Worm (Caenorhabditis elegans) whole organism, early embryonic: ENCODE results near the gene T23F11.2.

Experiments used
- B0310.2 ChIP-seq: sonication (generic microtip); optimal IDR thresholded peaks from 2 replicates; lab custom pipeline; 2016; ENCODE audit warnings: mild to moderate bottlenecking, missing genetic modification characterization, missing compliant biosample characterization
- F13C5.2 ChIP-seq: sonication (generic microtip); optimal IDR thresholded peaks from 2 replicates; lab custom pipeline; 2017; ENCODE audit warnings: mild to moderate bottlenecking, missing genetic modification characterization, inconsistent platforms, missing compliant biosample characterization
- aly-1 ChIP-seq: sonication (generic microtip); optimal IDR thresholded peaks from 2 replicates; lab custom pipeline; 2016; ENCODE audit warnings: missing genetic modification characterization, missing compliant biosample characterization
- ama-1 ChIP-seq: fragments of 150-350 bp; optimal IDR thresholded peaks from 2 replicates; lab custom pipeline; 2014
- ceh-13 ChIP-seq: fragments of 200-800 bp; sonication (Bioruptor generic); optimal IDR thresholded peaks from 2 replicates; lab custom pipeline; 2018; ENCODE audit warnings: mild to moderate bottlenecking, missing genetic modification characterization, missing compliant biosample characterization
- ceh-36 ChIP-seq: sonication (generic microtip); optimal IDR thresholded peaks from 2 replicates; lab custom pipeline; 2016; ENCODE audit warnings: missing genetic modification characterization, inconsistent platforms, missing compliant biosample characterization
- ets-7 ChIP-seq: sonication (generic microtip); optimal IDR thresholded peaks from 2 replicates; lab custom pipeline; 2016; ENCODE audit warnings: missing genotype, missing genetic modification characterization, missing compliant biosample characterization
- flt-1 ChIP-seq: fragments of 200-800 bp; sonication (Bioruptor generic); IDR thresholded peaks from 2 replicates; pipeline ENCODE4 v1.3.6; 2022; ENCODE audit warnings: missing genetic modification characterization, missing compliant biosample characterization
- hmbx-1 ChIP-seq: sonication (generic microtip); optimal IDR thresholded peaks from 2 replicates; lab custom pipeline; 2016; ENCODE audit warnings: mild to moderate bottlenecking, missing genetic modification characterization, missing compliant biosample characterization
- hmg-4 ChIP-seq: fragments of 200-800 bp; sonication (Bioruptor generic); optimal IDR thresholded peaks from 2 replicates; lab custom pipeline; 2018; ENCODE audit warnings: mild to moderate bottlenecking, missing genetic modification characterization, missing compliant biosample characterization
- hnd-1 ChIP-seq: sonication (generic microtip); optimal IDR thresholded peaks from 2 replicates; lab custom pipeline; 2016; ENCODE audit warnings: missing genetic modification characterization, missing compliant biosample characterization
- pes-1 ChIP-seq: fragments of 200-800 bp; sonication (Bioruptor generic); IDR thresholded peaks from 2 replicates; pipeline ENCODE4 v1.3.6; 2022; ENCODE audit warnings: missing genetic modification reagents, missing genetic modification characterization, missing compliant biosample characterization
- scrt-1 ChIP-seq: fragments of 200-800 bp; sonication (Bioruptor generic); IDR thresholded peaks from 2 replicates; pipeline ENCODE4 v1.3.6; 2022; ENCODE audit warnings: missing genetic modification characterization, missing compliant biosample characterization
- sea-1 ChIP-seq: fragments of 200-800 bp; sonication (Bioruptor generic); conservative IDR thresholded peaks from 2 replicates; pipeline ENCODE4 v1.3.6; 2022; ENCODE audit warnings: missing genetic modification characterization, missing compliant biosample characterization
- tbx-11 ChIP-seq: fragments of 200-800 bp; sonication (Bioruptor generic); IDR thresholded peaks from 2 replicates; pipeline ENCODE4 v1.3.6; 2022; ENCODE audit warnings: missing genetic modification characterization, missing compliant biosample characterization
- tbx-37 ChIP-seq: fragments of 200-800 bp; sonication (Bioruptor generic); conservative IDR thresholded peaks from 2 replicates; pipeline ENCODE4 v1.3.6; 2022; ENCODE audit warnings: missing genetic modification reagents, missing genetic modification characterization, missing compliant biosample characterization
- tra-4 ChIP-seq: sonication (generic microtip); optimal IDR thresholded peaks from 2 replicates; lab custom pipeline; 2017; ENCODE audit warnings: missing genetic modification characterization, missing compliant biosample characterization

T23F11.2 gene

DNA sequence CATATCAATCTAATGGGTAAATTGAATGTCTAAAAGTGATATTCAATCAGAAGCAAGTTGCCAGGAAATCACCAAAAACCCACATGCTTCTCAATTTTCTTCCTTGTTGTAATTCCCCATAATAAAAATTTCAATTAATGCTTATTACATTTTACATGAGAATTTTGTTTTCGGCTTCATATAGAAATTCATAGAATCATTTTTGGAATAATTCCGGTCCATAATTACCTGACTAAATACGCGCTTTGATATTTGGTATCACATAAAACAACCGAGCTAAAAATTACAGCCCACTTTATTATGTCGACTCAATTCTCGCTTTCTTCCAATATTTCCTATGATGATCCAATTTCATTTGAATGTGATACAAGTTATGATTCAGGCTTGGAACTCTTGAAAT is 16.6 kb upstream of the T23F11.2 start, which contains the start of gene srg-13:
srg-13 (plus strand) TSS at position 301 of the 400 bp plus-strand sequence.
- TF ChIP-seq aly-1 (tag; lab: Kevin White, UChicago) (no peak), ceh-13 (GFP tag; lab: Kevin White, UChicago) (no peak), hmbx-1 (no peak), sea-1 (GFP tag; lab: Robert Waterston, UW) (no peak), flt-1 (GFP tag; lab: Robert Waterston, UW) (no peak), ceh-36 (tag; lab: Kevin White, UChicago) (no peak), B0310.2 (no peak), tbx-37 (GFP tag; lab: Robert Waterston, UW) (no peak), hnd-1 (tag; lab: Kevin White, UChicago) (no peak), pes-1 (GFP tag; lab: Robert Waterston, UW) (no peak), ets-7 (no peak), F13C5.2 (tag; lab: Kevin White, UChicago) (no peak), tra-4 (tag; lab: Kevin White, UChicago) (no peak), tbx-11 (GFP tag; lab: Robert Waterston, UW) (no peak)

DNA sequence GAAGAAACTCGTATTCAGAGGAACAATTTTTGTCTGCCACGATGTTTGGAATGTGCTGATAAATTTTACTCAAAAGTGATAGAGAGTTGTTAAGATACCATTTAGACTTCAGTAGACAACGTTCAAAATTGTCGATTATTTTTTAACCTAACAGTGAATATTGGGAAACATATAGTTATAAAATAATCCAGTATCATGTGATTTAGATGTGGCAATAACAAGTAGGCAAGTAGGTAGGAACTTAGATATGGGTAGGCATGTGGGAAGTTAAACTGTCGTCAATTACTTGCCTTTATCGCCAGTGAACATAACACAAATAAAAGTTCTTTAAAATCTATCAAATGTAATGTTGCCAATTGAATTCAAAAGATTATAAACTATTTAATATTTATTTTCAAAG is 16.2 kb upstream of the T23F11.2 start, which contains the start of gene T23F11.11:
T23F11.11 (minus strand) TSS at position 101 of the 400 bp plus-strand sequence.
- no peak for TF ChIP-seq hnd-1 (tag; lab: Kevin White, UChicago)
- TF ChIP-seq ets-7: no peak
- TF ChIP-seq F13C5.2 (tag; lab: Kevin White, UChicago): no peak
- no peak for TF ChIP-seq ceh-36 (tag; lab: Kevin White, UChicago)
- no peak for TF ChIP-seq ceh-13 (GFP tag; lab: Kevin White, UChicago)
- TF ChIP-seq B0310.2: no peak
- no peak for TF ChIP-seq ama-1
- TF ChIP-seq hmbx-1: no peak

DNA sequence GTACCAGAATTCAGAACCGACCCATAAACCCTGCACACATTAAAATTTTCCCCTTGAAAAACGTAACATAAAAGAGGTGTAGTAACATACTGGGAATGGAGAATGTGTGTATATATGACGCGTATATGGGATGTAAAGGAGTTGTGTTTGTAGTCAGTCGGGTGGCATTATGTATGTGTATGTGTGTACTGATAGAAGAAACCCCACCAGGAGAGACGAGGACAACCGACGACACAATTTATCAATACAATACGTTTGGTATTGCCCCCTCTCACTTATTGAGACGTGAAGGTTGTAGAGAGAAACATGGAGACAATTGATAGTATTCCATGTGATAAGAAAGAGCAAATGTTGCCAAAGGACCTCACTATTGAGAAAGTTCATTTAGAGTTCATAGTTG is 12.8 kb upstream of the T23F11.2 start:
- no peak for TF ChIP-seq tbx-37 (GFP tag; lab: Robert Waterston, UW)
- no peak for TF ChIP-seq sea-1 (GFP tag; lab: Robert Waterston, UW)
- TF ChIP-seq F13C5.2 (tag; lab: Kevin White, UChicago): no peak
- no peak for TF ChIP-seq aly-1 (tag; lab: Kevin White, UChicago)
- TF ChIP-seq hmbx-1: no peak
- no peak for TF ChIP-seq pes-1 (GFP tag; lab: Robert Waterston, UW)
- no peak for TF ChIP-seq ets-7
- no peak for TF ChIP-seq B0310.2
- no peak for TF ChIP-seq scrt-1 (GFP tag; lab: Robert Waterston, UW)
- no peak for TF ChIP-seq flt-1 (GFP tag; lab: Robert Waterston, UW)
- TF ChIP-seq ceh-36 (tag; lab: Kevin White, UChicago): no peak
- no peak for TF ChIP-seq hmg-4 (GFP tag; lab: Kevin White, UChicago)

DNA sequence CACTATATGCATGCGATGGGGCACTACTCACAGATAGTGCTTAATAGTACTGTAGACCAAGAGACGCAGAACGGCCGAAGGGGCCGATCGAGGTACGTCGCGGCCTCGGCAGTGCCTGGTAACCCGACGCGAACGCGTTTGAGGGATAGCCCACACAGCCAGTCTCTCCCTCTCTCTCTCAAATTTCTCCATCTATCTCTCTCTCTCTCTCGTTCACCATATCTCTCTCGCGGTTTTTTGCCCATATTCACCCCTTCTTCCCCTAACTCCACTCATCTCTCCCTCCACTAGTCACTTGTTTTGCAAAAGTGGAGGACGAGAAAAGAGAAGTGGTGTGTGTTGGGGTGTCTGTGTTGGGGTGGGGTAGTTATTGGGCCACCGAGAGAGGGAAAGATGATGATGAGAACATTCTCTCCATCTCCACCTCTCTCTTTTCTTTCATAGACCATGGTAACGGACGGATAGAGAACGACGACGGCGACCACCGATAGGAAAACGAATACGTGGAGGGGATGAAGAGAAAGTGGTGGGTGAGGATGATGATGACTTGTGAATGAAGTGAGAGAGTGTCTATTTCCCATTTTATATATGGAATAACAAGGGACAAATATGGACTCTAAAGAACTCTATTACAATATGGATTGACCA is 11.6 kb upstream of the T23F11.2 start:
- TF ChIP-seq scrt-1 (GFP tag; lab: Robert Waterston, UW) (no peak), tbx-37 (GFP tag; lab: Robert Waterston, UW) (no peak), hnd-1 (tag; lab: Kevin White, UChicago) (no peak), ceh-13 (GFP tag; lab: Kevin White, UChicago) (no peak), ama-1 (no peak), tra-4 (tag; lab: Kevin White, UChicago) (no peak), sea-1 (GFP tag; lab: Robert Waterston, UW) (0 out of 2 replicates have a peak, but pooled peaks have one; percentile 23), tbx-11 (GFP tag; lab: Robert Waterston, UW) (no peak), F13C5.2 (tag; lab: Kevin White, UChicago) (peak; percentile 83), aly-1 (tag; lab: Kevin White, UChicago) (peak; percentile 67), hmg-4 (GFP tag; lab: Kevin White, UChicago) (peak; percentile 87), hmbx-1 (no peak), B0310.2 (no peak), ceh-36 (tag; lab: Kevin White, UChicago) (peak; percentile 7)

DNA sequence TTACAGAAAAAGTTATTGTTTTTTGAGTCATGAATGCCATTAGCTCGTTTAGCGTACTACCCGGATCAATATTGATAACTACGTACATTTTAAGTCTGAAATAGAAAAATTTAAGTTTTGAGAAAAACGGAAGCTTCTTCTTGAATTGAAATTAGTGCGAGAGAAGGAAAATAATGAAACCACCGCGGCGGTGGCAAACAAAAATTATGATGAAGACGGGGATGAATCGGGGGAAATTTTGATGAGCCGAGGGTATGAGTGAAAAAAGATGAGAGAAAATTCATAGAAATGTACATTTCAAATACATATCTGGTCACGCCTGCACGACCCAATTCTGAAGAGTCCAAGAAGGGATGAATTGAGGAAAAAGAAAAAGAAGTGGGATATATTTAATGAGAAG is 10.0 kb upstream of the T23F11.2 start, which contains the start of gene T23F11.4:
T23F11.4 (minus strand) TSS at position 101 of the 400 bp plus-strand sequence.
- TF ChIP-seq ceh-36 (tag; lab: Kevin White, UChicago) (no peak), ama-1 (no peak), flt-1 (GFP tag; lab: Robert Waterston, UW) (no peak), hnd-1 (tag; lab: Kevin White, UChicago) (no peak), hmbx-1 (no peak), ceh-13 (GFP tag; lab: Kevin White, UChicago) (no peak), ets-7 (no peak), scrt-1 (GFP tag; lab: Robert Waterston, UW) (no peak), tra-4 (tag; lab: Kevin White, UChicago) (no peak), pes-1 (GFP tag; lab: Robert Waterston, UW) (no peak), hmg-4 (GFP tag; lab: Kevin White, UChicago) (no peak), B0310.2 (no peak), tbx-11 (GFP tag; lab: Robert Waterston, UW) (no peak), tbx-37 (GFP tag; lab: Robert Waterston, UW) (no peak), F13C5.2 (tag; lab: Kevin White, UChicago) (no peak), aly-1 (tag; lab: Kevin White, UChicago) (no peak), sea-1 (GFP tag; lab: Robert Waterston, UW) (no peak)

DNA sequence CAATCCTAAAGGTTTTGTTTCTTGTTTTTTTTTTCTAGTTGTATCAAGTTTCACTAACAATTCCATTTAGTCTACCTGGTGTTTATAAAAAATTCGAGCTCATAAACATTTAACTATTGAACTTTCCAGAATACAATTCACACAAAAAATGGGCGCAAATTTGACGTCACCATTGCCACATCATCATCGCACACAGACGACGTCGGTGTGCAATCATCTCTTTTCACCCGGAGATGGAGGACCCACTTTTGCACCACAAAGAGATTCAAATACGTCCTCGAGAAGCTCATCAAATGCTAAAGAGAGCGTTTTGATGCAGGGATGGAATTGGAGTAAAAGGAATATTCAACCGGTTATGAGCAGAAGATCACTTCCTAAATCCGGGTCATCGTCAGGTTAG is 4.1 kb upstream of the T23F11.2 start:
- no peak for TF ChIP-seq ceh-36 (tag; lab: Kevin White, UChicago)
- TF ChIP-seq hnd-1 (tag; lab: Kevin White, UChicago): no peak
- no peak for TF ChIP-seq tra-4 (tag; lab: Kevin White, UChicago)
- no peak for TF ChIP-seq hmg-4 (GFP tag; lab: Kevin White, UChicago)
- TF ChIP-seq B0310.2: no peak
- no peak for TF ChIP-seq tbx-11 (GFP tag; lab: Robert Waterston, UW)
- TF ChIP-seq aly-1 (tag; lab: Kevin White, UChicago): no peak
- TF ChIP-seq pes-1 (GFP tag; lab: Robert Waterston, UW): no peak
- no peak for TF ChIP-seq flt-1 (GFP tag; lab: Robert Waterston, UW)
- TF ChIP-seq ama-1: no peak
- no peak for TF ChIP-seq ets-7
- TF ChIP-seq tbx-37 (GFP tag; lab: Robert Waterston, UW): no peak
